Worm (Caenorhabditis elegans): ENCODE results near the gene srgp-1.

ce11 chrIV:11593415-11594190 lies 23.3 kb downstream of the srgp-1 start, which contains the start of gene F40F11.3:
- TF ChIP-seq cog-1 (tag; optimal IDR thresholded peaks at IDR 0.05), result peak; percentile 83
- no peak; the same call in 1 of the 2 replicates for TF ChIP-seq ztf-29 (GFP tag; IDR thresholded peaks at IDR 0.05)
- TF ChIP-seq T22C8.4 (GFP tag; IDR thresholded peaks at IDR 0.05), result peak; percentile 86
- TF ChIP-seq ref-1 (GFP tag; conservative IDR thresholded peaks at IDR 0.05), result no peak
- TF ChIP-seq med-1 (GFP tag; optimal IDR thresholded peaks at IDR 0.05; ENCODE audit: insufficient read depth), result no peak
